Fruit fly (Drosophila melanogaster): ENCODE results near the gene cv-d.

cv-d gene

dm6 chr3R:15853347-15853746 lies at the start of gene cv-d:
Gene cv-d (minus strand): TSS chr3R:15853581.
- TF ChIP-seq insv (optimal IDR thresholded peaks at IDR 0.05) = no peak
- TF ChIP-seq Sin3A (optimal IDR thresholded peaks at IDR 0.05) = no peak
- TF ChIP-seq ttk (optimal IDR thresholded peaks at IDR 0.05) = no peak
- no peak for TF ChIP-seq Myc (optimal IDR thresholded peaks at IDR 0.05)
- no peak for TF ChIP-seq h (optimal IDR thresholded peaks at IDR 0.05)
- no peak for TF ChIP-seq psq (optimal IDR thresholded peaks at IDR 0.05)

dm6 chr3R:15899650-15900049 lies 46.3 kb upstream of the cv-d start:
- TF ChIP-seq ttk (optimal IDR thresholded peaks at IDR 0.05) (no peak), Sin3A (optimal IDR thresholded peaks at IDR 0.05) (no peak), insv (optimal IDR thresholded peaks at IDR 0.05) (no peak), h (optimal IDR thresholded peaks at IDR 0.05) (no peak), psq (optimal IDR thresholded peaks at IDR 0.05) (no peak), Myc (optimal IDR thresholded peaks at IDR 0.05) (no peak)

- no peak for TF ChIP-seq h (optimal IDR thresholded peaks at IDR 0.05)
- TF ChIP-seq insv (optimal IDR thresholded peaks at IDR 0.05) = no peak
- TF ChIP-seq Myc (optimal IDR thresholded peaks at IDR 0.05) = no peak
- no peak for TF ChIP-seq psq (optimal IDR thresholded peaks at IDR 0.05)
- no peak for TF ChIP-seq Sin3A (optimal IDR thresholded peaks at IDR 0.05)
- TF ChIP-seq ttk (optimal IDR thresholded peaks at IDR 0.05) = no peak
Observed at dm6 chr3R:15898302-15898701, 44.9 kb upstream of the cv-d start.

dm6 chr3R:15895978-15896377 lies 42.6 kb upstream of the cv-d start, which contains the start of gene CG14877:
Gene CG14877 (minus strand): TSS chr3R:15896078.
- no peak for TF ChIP-seq psq (optimal IDR thresholded peaks at IDR 0.05)
- TF ChIP-seq insv (optimal IDR thresholded peaks at IDR 0.05) = no peak
- no peak for TF ChIP-seq Sin3A (optimal IDR thresholded peaks at IDR 0.05)
- no peak for TF ChIP-seq Myc (optimal IDR thresholded peaks at IDR 0.05)
- no peak for TF ChIP-seq ttk (optimal IDR thresholded peaks at IDR 0.05)
- TF ChIP-seq h (optimal IDR thresholded peaks at IDR 0.05) = no peak

dm6 chr3R:15891188-15891820 lies 37.9 kb upstream of the cv-d start:
- TF ChIP-seq Sin3A (optimal IDR thresholded peaks at IDR 0.05) (no peak), ttk (optimal IDR thresholded peaks at IDR 0.05) (no peak), h (optimal IDR thresholded peaks at IDR 0.05) (no peak), psq (optimal IDR thresholded peaks at IDR 0.05) (no peak)

dm6 chr3R:15875611-15876010 lies 22.2 kb upstream of the cv-d start, which contains the start of gene CG31183:
Gene CG31183 (minus strand): TSS chr3R:15875939.
- TF ChIP-seq psq (optimal IDR thresholded peaks at IDR 0.05) (no peak), h (optimal IDR thresholded peaks at IDR 0.05) (no peak), Sin3A (optimal IDR thresholded peaks at IDR 0.05) (no peak), ttk (optimal IDR thresholded peaks at IDR 0.05) (no peak), insv (optimal IDR thresholded peaks at IDR 0.05) (no peak), Myc (optimal IDR thresholded peaks at IDR 0.05) (no peak)

dm6 chr3R:15872829-15873440 lies 19.6 kb upstream of the cv-d start:
- no peak for TF ChIP-seq Myc (optimal IDR thresholded peaks at IDR 0.05)

dm6 chr3R:15859896-15860295 lies 6.5 kb upstream of the cv-d start, which contains the start of gene CG9632:
Gene CG9632 (plus strand): TSS chr3R:15860196.
- TF ChIP-seq psq (optimal IDR thresholded peaks at IDR 0.05) (no peak), Myc (optimal IDR thresholded peaks at IDR 0.05) (no peak), ttk (optimal IDR thresholded peaks at IDR 0.05) (no peak), h (optimal IDR thresholded peaks at IDR 0.05) (no peak), Sin3A (optimal IDR thresholded peaks at IDR 0.05) (no peak), insv (optimal IDR thresholded peaks at IDR 0.05) (no peak)

dm6 chr3R:15857189-15857767 lies 3.9 kb upstream of the cv-d start, which contains the start of gene Hmt-1:
Gene Hmt-1 (minus strand): TSS chr3R:15857470.
- TF ChIP-seq Myc (optimal IDR thresholded peaks at IDR 0.05) (no peak), h (optimal IDR thresholded peaks at IDR 0.05) (no peak), ttk (optimal IDR thresholded peaks at IDR 0.05) (no peak), Sin3A (optimal IDR thresholded peaks at IDR 0.05) (no peak), insv (optimal IDR thresholded peaks at IDR 0.05) (no peak), psq (optimal IDR thresholded peaks at IDR 0.05) (no peak)

dm6 chr3R:15851912-15852311 lies 1.5 kb downstream of the cv-d start:
- TF ChIP-seq Sin3A (optimal IDR thresholded peaks at IDR 0.05) (no peak), psq (optimal IDR thresholded peaks at IDR 0.05) (no peak), ttk (optimal IDR thresholded peaks at IDR 0.05) (no peak), Myc (optimal IDR thresholded peaks at IDR 0.05) (no peak), h (optimal IDR thresholded peaks at IDR 0.05) (no peak), insv (optimal IDR thresholded peaks at IDR 0.05) (no peak)

- TF ChIP-seq Sin3A (optimal IDR thresholded peaks at IDR 0.05) = no peak
Observed at dm6 chr3R:15846234-15846633, 7.1 kb downstream of the cv-d start, which contains the start of gene CG4546. Gene CG4546 (plus strand): TSS chr3R:15846534.

- TF ChIP-seq insv (optimal IDR thresholded peaks at IDR 0.05) (no peak), ttk (optimal IDR thresholded peaks at IDR 0.05) (no peak)
Observed at dm6 chr3R:15839294-15839693, 14.1 kb downstream of the cv-d start, which contains the start of gene Pbp45. Gene Pbp45 (minus strand): TSS chr3R:15839515.
